Worm (Caenorhabditis elegans): ENCODE data around the gene mdh-1.

DNA sequence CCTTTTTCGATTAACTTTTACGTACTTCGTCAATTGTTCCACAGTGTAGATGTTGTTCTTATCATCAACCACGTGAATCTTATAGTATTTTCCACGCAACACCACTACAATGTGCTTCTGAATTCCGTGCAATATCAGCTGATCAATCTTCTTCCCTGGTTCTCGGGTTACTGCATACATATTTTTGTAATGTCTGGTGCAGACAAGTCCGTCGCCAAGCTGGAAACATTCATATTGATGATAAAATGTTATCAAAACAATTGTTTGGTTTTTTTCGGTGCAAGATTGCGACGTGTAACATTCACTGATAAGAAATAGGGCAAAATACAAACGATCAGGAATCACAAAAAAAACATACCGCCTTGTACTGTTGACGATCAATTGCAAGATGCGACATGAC lies 23.8 kb downstream of the mdh-1 start:
- TF ChIP-seq ceh-36 (tag; optimal IDR thresholded peaks at IDR 0.05) (no peak), sea-1 (GFP tag; conservative IDR thresholded peaks at IDR 0.05) (no peak), ceh-13 (GFP tag; optimal IDR thresholded peaks at IDR 0.05) (no peak), ama-1 (optimal IDR thresholded peaks at IDR 0.05) (no peak), hmg-4 (GFP tag; optimal IDR thresholded peaks at IDR 0.05) (no peak), tra-4 (tag; optimal IDR thresholded peaks at IDR 0.05) (no peak), flt-1 (GFP tag; IDR thresholded peaks at IDR 0.05) (no peak), tbx-11 (GFP tag; IDR thresholded peaks at IDR 0.05) (no peak), hmbx-1 (tag; optimal IDR thresholded peaks at IDR 0.05) (no peak), ets-7 (tag; optimal IDR thresholded peaks at IDR 0.05) (no peak), aly-1 (tag; optimal IDR thresholded peaks at IDR 0.05) (no peak), scrt-1 (GFP tag; IDR thresholded peaks at IDR 0.05) (no peak), F13C5.2 (tag; optimal IDR thresholded peaks at IDR 0.05) (no peak)

All from whole organism, early embryonic.